Worm (Caenorhabditis elegans): ENCODE data around the gene Y43F8B.10.

DNA sequence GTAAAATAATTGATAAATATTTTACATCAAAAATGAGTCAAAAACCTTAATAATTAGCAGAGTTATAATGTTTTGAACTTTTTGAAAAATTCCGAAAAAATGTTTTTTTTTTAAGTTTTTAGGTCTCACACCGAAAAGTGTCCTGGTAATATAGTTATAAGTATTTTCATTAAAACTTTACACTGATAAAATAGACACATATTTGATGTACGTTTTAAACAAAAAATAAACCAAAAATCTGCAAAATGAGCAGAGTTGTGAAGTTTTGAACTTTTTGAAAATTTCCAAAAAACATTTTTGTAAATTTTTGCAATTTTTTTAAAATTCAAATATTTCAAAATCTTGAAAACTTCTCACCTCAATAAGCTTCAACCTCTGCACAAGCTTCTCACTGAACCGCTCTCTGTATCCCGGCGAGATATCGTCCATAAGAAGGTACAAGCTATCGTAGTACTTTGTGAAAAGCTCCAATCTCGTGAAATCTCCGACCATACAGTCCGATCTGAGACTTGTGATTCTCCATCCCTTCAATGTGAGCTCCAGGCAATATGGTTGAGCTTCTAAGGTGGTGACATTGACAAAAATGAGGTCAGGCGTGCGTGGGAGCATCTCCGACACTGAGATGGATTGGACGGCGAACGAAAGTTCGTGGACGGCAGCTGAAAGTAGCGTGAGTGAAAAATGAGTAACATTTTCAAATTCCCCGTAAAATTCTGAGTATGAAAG lies 46.5 kb downstream of the Y43F8B.10 start:
- TF ChIP-seq madf-3 (GFP tag; IDR thresholded peaks at IDR 0.05) (no peak), hlh-12 (tag; optimal IDR thresholded peaks at IDR 0.05) (no peak)
